Worm (Caenorhabditis elegans) whole organism, mixed stage, embryonic: ENCODE measurements around the gene C05D12.4.
A peak's percentile ranks its signal among the peaks of the same experiment; 100 is the strongest.

Source experiments
- M03D4.4 ChIP-seq: sonication (generic microtip); optimal IDR thresholded peaks from 2 replicates; lab custom pipeline; 2017; ENCODE audit warnings: mild to moderate bottlenecking, missing genetic modification characterization, missing compliant biosample characterization
- bed-3 ChIP-seq: fragments of 200-800 bp; sonication (Bioruptor generic); optimal IDR thresholded peaks from 3 replicates; lab custom pipeline; 2018; ENCODE audit warnings: mild to moderate bottlenecking, missing genetic modification characterization, moderate library complexity, missing compliant biosample characterization
- blmp-1 ChIP-seq: fragments of 150-350 bp; optimal IDR thresholded peaks from 2 replicates; lab custom pipeline; 2014; ENCODE audit warnings: missing biosample characterization, missing genetic modification characterization
- ceh-39 ChIP-seq: fragments of 150-350 bp; optimal IDR thresholded peaks from 2 replicates; lab custom pipeline; 2014; ENCODE audit warnings: missing biosample characterization, missing genetic modification characterization
- ceh-43 ChIP-seq: fragments of 200-800 bp; sonication (Bioruptor generic); optimal IDR thresholded peaks from 2 replicates; lab custom pipeline; 2018; ENCODE audit warnings: mild to moderate bottlenecking, missing genetic modification characterization, moderate library complexity, missing compliant biosample characterization
- ceh-83 ChIP-seq: fragments of 200-800 bp; sonication (Bioruptor generic); optimal IDR thresholded peaks from 2 replicates; lab custom pipeline; 2018; ENCODE audit warnings: mild to moderate bottlenecking, missing genetic modification characterization, missing compliant biosample characterization
- ces-1 ChIP-seq: fragments of 150-350 bp; optimal IDR thresholded peaks from 2 replicates; lab custom pipeline; 2014; ENCODE audit warnings: missing biosample characterization, missing genetic modification reagents, missing genetic modification characterization
- cnd-1 ChIP-seq: fragments of 200-800 bp; sonication (Bioruptor generic); optimal IDR thresholded peaks from 2 replicates; lab custom pipeline; 2018; ENCODE audit warnings: mild to moderate bottlenecking, missing genetic modification characterization, missing compliant biosample characterization
- drap-1 ChIP-seq: fragments of 200-800 bp; sonication (Bioruptor generic); optimal IDR thresholded peaks from 3 replicates; lab custom pipeline; 2018; ENCODE audit warnings: mild to moderate bottlenecking, missing genetic modification characterization, missing compliant biosample characterization
- elt-1 ChIP-seq: sonication (generic microtip); optimal IDR thresholded peaks from 2 replicates; lab custom pipeline; 2017; ENCODE audit warnings: missing genetic modification characterization, mild to moderate bottlenecking, missing compliant biosample characterization, antibody characterized with exemption, moderate library complexity, borderline replicate concordance; ENCODE audit not compliant: insufficient read depth
- elt-3 ChIP-seq: fragments of 150-350 bp; optimal IDR thresholded peaks from 2 replicates; lab custom pipeline; 2014; ENCODE audit warnings: missing biosample characterization, missing genetic modification characterization
- flh-1 ChIP-seq: fragments of 200-800 bp; sonication (Bioruptor generic); optimal IDR thresholded peaks from 2 replicates; lab custom pipeline; 2018; ENCODE audit warnings: mild to moderate bottlenecking, missing genetic modification characterization, moderate library complexity, missing compliant biosample characterization
- ham-2 ChIP-seq: fragments of 200-800 bp; sonication (Bioruptor generic); optimal IDR thresholded peaks from 2 replicates; lab custom pipeline; 2018; ENCODE audit warnings: mild to moderate bottlenecking, missing genetic modification characterization, missing compliant biosample characterization
- hlh-1 ChIP-seq: fragments of 150-350 bp; optimal IDR thresholded peaks from 2 replicates; lab custom pipeline; 2014; ENCODE audit warnings: missing biosample characterization, missing genetic modification reagents, missing genetic modification characterization
- lin-13 ChIP-seq: fragments of 150-350 bp; optimal IDR thresholded peaks from 2 replicates; lab custom pipeline; 2014; ENCODE audit warnings: missing biosample characterization, missing genetic modification characterization
- lin-32 ChIP-seq: fragments of 200-800 bp; sonication (Bioruptor generic); optimal IDR thresholded peaks from 2 replicates; lab custom pipeline; 2018; ENCODE audit warnings: mild to moderate bottlenecking, missing genetic modification characterization, missing compliant biosample characterization
- lsy-2 ChIP-seq: fragments of 150-350 bp; optimal IDR thresholded peaks from 2 replicates; lab custom pipeline; 2014; ENCODE audit warnings: missing biosample characterization, missing genetic modification characterization
- mab-5 ChIP-seq: fragments of 150-350 bp; optimal IDR thresholded peaks from 2 replicates; lab custom pipeline; 2014; ENCODE audit warnings: missing biosample characterization, missing genetic modification characterization
- mep-1 ChIP-seq: fragments of 150-350 bp; optimal IDR thresholded peaks from 2 replicates; lab custom pipeline; 2017; ENCODE audit warnings: missing biosample characterization, missing genetic modification reagents, missing genetic modification characterization, inconsistent platforms
- mls-2 ChIP-seq: sonication (generic microtip); optimal IDR thresholded peaks from 2 replicates; lab custom pipeline; 2016; ENCODE audit warnings: mild to moderate bottlenecking, missing genetic modification characterization, moderate library complexity, missing compliant biosample characterization
- nhr-12 ChIP-seq: fragments of 150-350 bp; optimal IDR thresholded peaks from 2 replicates; lab custom pipeline; 2014; ENCODE audit warnings: missing biosample characterization, missing genetic modification characterization
- nhr-2 ChIP-seq: fragments of 150-350 bp; optimal IDR thresholded peaks from 2 replicates; lab custom pipeline; 2014; ENCODE audit warnings: missing biosample characterization, missing genetic modification characterization
- nhr-237 ChIP-seq: fragments of 150-350 bp; optimal IDR thresholded peaks from 2 replicates; lab custom pipeline; 2014; ENCODE audit warnings: missing biosample characterization, missing genetic modification characterization
- nhr-28 ChIP-seq: fragments of 150-350 bp; optimal IDR thresholded peaks from 2 replicates; lab custom pipeline; 2014; ENCODE audit warnings: missing biosample characterization, missing genetic modification characterization
- nhr-76 ChIP-seq: sonication (generic microtip); optimal IDR thresholded peaks from 2 replicates; lab custom pipeline; 2017; ENCODE audit warnings: missing biosample characterization, missing genetic modification characterization
- pha-4 ChIP-seq: fragments of 150-350 bp; optimal IDR thresholded peaks from 2 replicates; lab custom pipeline; 2018; ENCODE audit warnings: missing biosample characterization, missing genetic modification reagents, missing genetic modification characterization
- sem-2 ChIP-seq: fragments of 200-800 bp; sonication (Bioruptor generic); optimal IDR thresholded peaks from 2 replicates; lab custom pipeline; 2018; ENCODE audit warnings: mild to moderate bottlenecking, missing genetic modification characterization, missing compliant biosample characterization
- snpc-4 ChIP-seq: fragments of 150-350 bp; optimal IDR thresholded peaks from 2 replicates; lab custom pipeline; 2014; ENCODE audit warnings: missing biosample characterization, missing genetic modification characterization
- sptf-1 ChIP-seq: sonication (generic microtip); optimal IDR thresholded peaks from 2 replicates; lab custom pipeline; 2017; ENCODE audit warnings: mild to moderate bottlenecking, missing genetic modification characterization, moderate library complexity, missing compliant biosample characterization
- tbx-8 ChIP-seq: fragments of 200-800 bp; sonication (Bioruptor generic); optimal IDR thresholded peaks from 2 replicates; lab custom pipeline; 2018; ENCODE audit warnings: mild to moderate bottlenecking, missing genetic modification characterization, moderate library complexity, missing compliant biosample characterization
- unc-120 ChIP-seq: sonication (generic microtip); optimal IDR thresholded peaks from 2 replicates; lab custom pipeline; 2017; ENCODE audit warnings: missing genetic modification characterization, missing compliant biosample characterization; ENCODE audit not compliant: poor library complexity, severe bottlenecking
- unc-39 ChIP-seq: fragments of 150-350 bp; optimal IDR thresholded peaks from 2 replicates; lab custom pipeline; 2014; ENCODE audit warnings: missing biosample characterization, missing genetic modification characterization
- unc-62 ChIP-seq: fragments of 150-350 bp; optimal IDR thresholded peaks from 2 replicates; lab custom pipeline; 2014; ENCODE audit warnings: missing biosample characterization, missing genetic modification reagents, missing genetic modification characterization
- zip-8 ChIP-seq: fragments of 150-350 bp; optimal IDR thresholded peaks from 2 replicates; lab custom pipeline; 2014; ENCODE audit warnings: missing biosample characterization, missing genetic modification characterization
- ztf-11 ChIP-seq: fragments of 150-350 bp; optimal IDR thresholded peaks from 2 replicates; lab custom pipeline; 2014; ENCODE audit warnings: missing biosample characterization, missing genetic modification characterization

The C05D12.4 gene

DNA sequence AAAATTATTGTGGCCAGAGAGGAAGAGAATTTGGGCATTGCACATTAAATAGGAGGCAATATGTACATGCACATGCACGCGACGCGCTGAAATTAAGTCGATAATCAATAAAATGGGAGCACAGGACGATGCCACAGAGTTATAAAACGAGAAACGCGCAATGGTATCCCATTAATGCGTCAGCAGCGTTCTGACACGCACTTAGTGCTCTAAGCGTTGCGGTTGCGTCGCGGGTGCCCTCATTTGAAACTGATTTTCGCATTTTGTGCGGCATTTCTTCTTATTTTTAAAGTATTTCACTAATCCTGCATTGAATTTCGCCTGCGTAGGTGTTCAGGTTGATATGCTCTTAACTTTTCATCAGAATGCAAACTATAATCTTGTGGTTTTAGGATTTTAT lies 21.3 kb downstream of the C05D12.4 start, which contains the start of gene rsp-1:
Gene rsp-1, plus strand, starts transcription at position 338 of the 400 bp plus-strand sequence.
- TF ChIP-seq cnd-1 (tag; lab: Kevin White, UChicago): peak; percentile 66
- TF ChIP-seq nhr-2 (tag; lab: Kevin White, UChicago): no peak
- TF ChIP-seq flh-1 (GFP tag; lab: Kevin White, UChicago): no peak
- peak; percentile 80 for TF ChIP-seq lsy-2 (tag; lab: Kevin White, UChicago)
- peak; percentile 90 for TF ChIP-seq sptf-1 (tag; lab: Kevin White, UChicago)
- peak; percentile 39 for TF ChIP-seq drap-1 (GFP tag; lab: Kevin White, UChicago)
- peak; percentile 44 for TF ChIP-seq hlh-1
- TF ChIP-seq tbx-8: peak; percentile 15
- peak; percentile 20 for TF ChIP-seq lin-32
- peak; percentile 40 for TF ChIP-seq elt-3
- peak; percentile 37 for TF ChIP-seq M03D4.4 (tag; lab: Kevin White, UChicago)
- TF ChIP-seq unc-120: peak; percentile 31
- TF ChIP-seq sem-2 (GFP tag; lab: Kevin White, UChicago): no peak
- no peak for TF ChIP-seq ceh-83 (GFP tag; lab: Kevin White, UChicago)
- TF ChIP-seq nhr-76: no peak
- TF ChIP-seq lin-13 (tag; lab: Kevin White, UChicago): peak; percentile 93
- no peak for TF ChIP-seq unc-39 (tag; lab: Kevin White, UChicago)
- no peak for TF ChIP-seq mab-5 (tag; lab: Kevin White, UChicago)
- no peak for TF ChIP-seq elt-1 (tag; lab: Kevin White, UChicago)
- TF ChIP-seq nhr-28 (tag; lab: Kevin White, UChicago): no peak
- TF ChIP-seq bed-3 (GFP tag; lab: Kevin White, UChicago): no peak
- TF ChIP-seq snpc-4: no peak
- TF ChIP-seq mls-2: peak; percentile 81
- no peak for TF ChIP-seq nhr-12 (tag; lab: Kevin White, UChicago)
- TF ChIP-seq nhr-237 (tag; lab: Kevin White, UChicago): peak; percentile 72
- no peak for TF ChIP-seq blmp-1 (tag; lab: Kevin White, UChicago)
- peak; percentile 75 for TF ChIP-seq ztf-11
- TF ChIP-seq unc-62 (GFP tag; lab: Kevin White, UChicago): peak; percentile 43
- TF ChIP-seq ham-2 (GFP tag; lab: Kevin White, UChicago): no peak
- TF ChIP-seq ceh-39 (tag; lab: Kevin White, UChicago): peak; percentile 79
- peak; percentile 96 for TF ChIP-seq pha-4 (tag; lab: Kevin White, UChicago)
- no peak for TF ChIP-seq zip-8
- peak; percentile 53 for TF ChIP-seq ceh-43 (GFP tag; lab: Kevin White, UChicago)
- peak; percentile 86 for TF ChIP-seq mep-1 (tag; lab: Kevin White, UChicago)
- TF ChIP-seq ces-1 (GFP tag; lab: Kevin White, UChicago): peak; percentile 67

DNA sequence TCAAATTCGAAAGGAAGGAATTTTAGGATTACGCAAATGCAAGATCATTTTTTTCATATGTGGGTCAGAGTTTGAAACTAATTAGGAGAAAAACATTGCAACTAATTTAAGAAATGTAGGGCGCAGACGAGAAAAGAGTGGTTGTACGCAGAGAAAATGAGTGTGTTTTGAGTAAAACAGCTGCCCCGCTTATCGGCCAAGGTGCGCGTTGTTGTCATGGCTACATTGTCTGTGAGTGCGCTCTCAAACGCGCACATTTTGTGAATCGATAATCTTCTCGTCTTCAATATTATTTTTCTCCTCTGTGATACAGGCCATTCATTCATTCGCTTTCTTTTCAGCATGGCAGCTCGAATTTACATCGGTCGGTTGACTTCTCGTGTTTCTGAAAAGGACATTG lies 22.0 kb downstream of the C05D12.4 start:
- TF ChIP-seq ceh-39 (tag; lab: Kevin White, UChicago) (peak; percentile 9), flh-1 (GFP tag; lab: Kevin White, UChicago) (no peak), hlh-1 (peak; percentile 24)

- TF ChIP-seq pha-4 (tag; lab: Kevin White, UChicago) (no peak), lsy-2 (tag; lab: Kevin White, UChicago) (no peak), zip-8 (no peak), bed-3 (GFP tag; lab: Kevin White, UChicago) (no peak), lin-13 (tag; lab: Kevin White, UChicago) (no peak)
These were observed 23.5 kb downstream of the C05D12.4 start for ce11 chrII:11455140-11455539.

DNA sequence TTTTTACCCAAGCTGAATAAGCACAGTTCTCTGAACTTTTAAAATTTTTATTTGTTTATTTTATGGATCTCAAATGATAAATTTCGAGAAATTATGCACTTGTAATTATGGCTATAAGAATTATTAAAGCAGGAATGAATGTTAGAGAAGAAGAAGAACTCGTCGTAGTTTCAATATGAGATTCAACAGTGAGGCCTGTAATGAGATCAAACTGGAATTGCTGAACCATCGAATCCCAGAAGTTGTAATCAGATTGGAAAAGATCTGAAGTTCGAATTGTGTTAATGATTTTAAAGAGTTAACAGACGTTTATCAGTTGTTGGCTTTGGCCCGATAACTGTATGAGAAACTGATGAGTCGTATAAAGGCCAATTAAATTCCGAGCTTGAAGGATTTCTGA lies 24.0 kb downstream of the C05D12.4 start:
- no peak for TF ChIP-seq pha-4 (tag; lab: Kevin White, UChicago)
- no peak for TF ChIP-seq mls-2
- no peak for TF ChIP-seq nhr-28 (tag; lab: Kevin White, UChicago)
- no peak for TF ChIP-seq unc-62 (GFP tag; lab: Kevin White, UChicago)
- TF ChIP-seq nhr-2 (tag; lab: Kevin White, UChicago): no peak
- TF ChIP-seq nhr-76: no peak
- no peak for TF ChIP-seq blmp-1 (tag; lab: Kevin White, UChicago)
- no peak for TF ChIP-seq ham-2 (GFP tag; lab: Kevin White, UChicago)
- TF ChIP-seq lin-13 (tag; lab: Kevin White, UChicago): no peak
- no peak for TF ChIP-seq elt-1 (tag; lab: Kevin White, UChicago)
- TF ChIP-seq flh-1 (GFP tag; lab: Kevin White, UChicago): no peak
- no peak for TF ChIP-seq drap-1 (GFP tag; lab: Kevin White, UChicago)
- TF ChIP-seq snpc-4: no peak
- TF ChIP-seq mab-5 (tag; lab: Kevin White, UChicago): no peak
- no peak for TF ChIP-seq zip-8
- TF ChIP-seq, all 35 proteins: peak for 0
